Fruit fly (Drosophila melanogaster): ENCODE data around the gene Nnf1b.

The Nnf1b gene

DNA sequence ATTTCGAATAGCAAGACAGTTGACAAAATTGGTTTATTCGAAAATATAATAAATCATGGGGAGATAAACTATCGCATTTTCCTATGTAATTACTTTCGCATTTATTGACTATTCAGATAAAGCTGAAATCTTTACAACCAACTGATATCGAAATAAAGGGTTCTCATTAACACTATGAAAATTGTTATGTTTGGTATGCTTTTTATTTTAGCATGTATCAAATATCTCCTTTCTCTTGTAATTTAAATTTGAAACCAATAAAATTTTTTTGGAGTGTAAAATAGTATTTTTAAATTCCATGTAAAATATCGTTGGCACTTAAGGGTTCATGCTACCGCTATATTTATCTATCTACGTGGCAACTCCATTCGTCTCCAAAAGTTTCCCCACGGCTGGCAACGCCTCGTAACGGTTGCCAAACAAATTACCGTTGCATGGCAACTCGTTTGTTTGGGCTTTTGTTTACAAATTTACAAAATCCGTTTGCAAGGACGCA, 44.7 kb downstream of the Nnf1b start, which contains the start of gene CG13949 (continued):
- peak; percentile 45 for TF ChIP-seq Taf1 (GFP tag; IDR thresholded peaks at IDR 0.05)
- TF ChIP-seq Doc3 (GFP tag; IDR thresholded peaks at IDR 0.05; ENCODE audit: partially characterized antibody): no peak
- TF ChIP-seq Sry-β (GFP tag; optimal IDR thresholded peaks at IDR 0.05): no peak
- peak; percentile 21 for TF ChIP-seq Mes4 (GFP tag; optimal IDR thresholded peaks at IDR 0.05)
- TF ChIP-seq PHDP (tag; optimal IDR thresholded peaks at IDR 0.05): peak; percentile 84
- peak; percentile 43 for TF ChIP-seq nerfin-1 (tag; optimal IDR thresholded peaks at IDR 0.05)
- TF ChIP-seq Dp (GFP tag; optimal IDR thresholded peaks at IDR 0.05): peak; percentile 51
- no peak for TF ChIP-seq sc (optimal IDR thresholded peaks at IDR 0.05)
- no peak for TF ChIP-seq sc (GFP tag; optimal IDR thresholded peaks at IDR 0.05)
- TF ChIP-seq Nf-YC (tag; optimal IDR thresholded peaks at IDR 0.05): peak; percentile 62
- TF ChIP-seq CG2678 (tag; optimal IDR thresholded peaks at IDR 0.05): peak; percentile 73
- peak; percentile 20; the same call in 1 of the 2 replicates for TF ChIP-seq toy (GFP tag; IDR thresholded peaks at IDR 0.05)
- peak; percentile 64; the same call in 1 of the 2 replicates for TF ChIP-seq bbx (GFP tag; IDR thresholded peaks at IDR 0.05; ENCODE audit: partially characterized antibody)
- peak; percentile 56 for TF ChIP-seq Blimp-1 (GFP tag; optimal IDR thresholded peaks at IDR 0.05)
- TF ChIP-seq pho (GFP tag; optimal IDR thresholded peaks at IDR 0.05): peak; percentile 66
- TF ChIP-seq CG1832 (GFP tag; optimal IDR thresholded peaks at IDR 0.05): no peak
- peak; percentile 51 for TF ChIP-seq Hr3 (GFP tag; optimal IDR thresholded peaks at IDR 0.05)
- peak; percentile 68 for TF ChIP-seq grau (tag; optimal IDR thresholded peaks at IDR 0.05)
- TF ChIP-seq row (GFP tag; IDR thresholded peaks at IDR 0.05): peak; percentile 69
- peak; percentile 83 for TF ChIP-seq Xrp1 (GFP tag; IDR thresholded peaks at IDR 0.05)
- TF ChIP-seq CG9215 (GFP tag; IDR thresholded peaks at IDR 0.05): peak; percentile 39
- peak; percentile 72 for TF ChIP-seq CG10267 (tag; optimal IDR thresholded peaks at IDR 0.05)
- no peak for TF ChIP-seq Optix (GFP tag; IDR thresholded peaks at IDR 0.05)
- peak; percentile 31 for TF ChIP-seq Bdp1 (GFP tag; optimal IDR thresholded peaks at IDR 0.05)
- peak; percentile 69 for TF ChIP-seq CG31224 (GFP tag; IDR thresholded peaks at IDR 0.05)
- TF ChIP-seq tap (tag; optimal IDR thresholded peaks at IDR 0.05): peak; percentile 28
- TF ChIP-seq NK7.1 (GFP tag; optimal IDR thresholded peaks at IDR 0.05): peak; percentile 22
- no peak for TF ChIP-seq CG16815 (GFP tag; optimal IDR thresholded peaks at IDR 0.05)
- no peak for TF ChIP-seq CG15073 (GFP tag; optimal IDR thresholded peaks at IDR 0.05)
- TF ChIP-seq CG13424 (tag; optimal IDR thresholded peaks at IDR 0.05): peak; percentile 68
- no peak for TF ChIP-seq cato (GFP tag; optimal IDR thresholded peaks at IDR 0.05; ENCODE audit: borderline replicate concordance)
- TF ChIP-seq bigmax (GFP tag; optimal IDR thresholded peaks at IDR 0.05): no peak
- TF ChIP-seq CoRest (tag; optimal IDR thresholded peaks at IDR 0.05): peak; percentile 84
- TF ChIP-seq YL-1 (GFP tag; optimal IDR thresholded peaks at IDR 0.05): no peak
- TF ChIP-seq HmgD (GFP tag; optimal IDR thresholded peaks at IDR 0.05): peak; percentile 82
- TF ChIP-seq CG7928 (GFP tag; optimal IDR thresholded peaks at IDR 0.05): no peak
- peak; percentile 44; the same call in 1 of the 2 replicates for TF ChIP-seq tna (GFP tag; IDR thresholded peaks at IDR 0.05; ENCODE audit: partially characterized antibody)
- peak; percentile 79 for TF ChIP-seq CG14014 (GFP tag; IDR thresholded peaks at IDR 0.05)
- TF ChIP-seq sim (GFP tag; IDR thresholded peaks at IDR 0.05): no peak
- TF ChIP-seq lbe (GFP tag; optimal IDR thresholded peaks at IDR 0.05): no peak
- peak; percentile 59 for TF ChIP-seq shn (GFP tag; optimal IDR thresholded peaks at IDR 0.05)
- TF ChIP-seq Gsc (GFP tag; IDR thresholded peaks at IDR 0.05): no peak
- TF ChIP-seq eyg (GFP tag; optimal IDR thresholded peaks at IDR 0.05): no peak
- TF ChIP-seq CG9609 (GFP tag; optimal IDR thresholded peaks at IDR 0.05): peak; percentile 51
- TF ChIP-seq rib (GFP tag; IDR thresholded peaks at IDR 0.05): peak; percentile 80
- peak; percentile 44; the same call in 1 of the 2 replicates for TF ChIP-seq esg (GFP tag; conservative IDR thresholded peaks at IDR 0.05)
- no peak for TF ChIP-seq tup (GFP tag; optimal IDR thresholded peaks at IDR 0.05)
- peak; percentile 47 for TF ChIP-seq ssp (GFP tag; IDR thresholded peaks at IDR 0.05)
- no peak for TF ChIP-seq ab (GFP tag; optimal IDR thresholded peaks at IDR 0.05)
- peak; percentile 46 for TF ChIP-seq slp2 (GFP tag; optimal IDR thresholded peaks at IDR 0.05)
- peak; percentile 45; the same call in 1 of the 2 replicates for TF ChIP-seq Drgx (GFP tag; IDR thresholded peaks at IDR 0.05)

All from whole organism, embryonic.